Worm (Caenorhabditis elegans) whole organism, late embryonic: Measurements from ENCODE around the gene tag-89.

Experiments used
- ceh-34 ChIP-seq: sonication (generic microtip); optimal IDR thresholded peaks from 2 replicates; lab custom pipeline; 2016; ENCODE audit warnings: mild to moderate bottlenecking, missing genetic modification characterization, missing compliant biosample characterization
- hlh-15 ChIP-seq: sonication (generic microtip); optimal IDR thresholded peaks from 2 replicates; lab custom pipeline; 2016; ENCODE audit warnings: missing genetic modification characterization, missing compliant biosample characterization

DNA sequence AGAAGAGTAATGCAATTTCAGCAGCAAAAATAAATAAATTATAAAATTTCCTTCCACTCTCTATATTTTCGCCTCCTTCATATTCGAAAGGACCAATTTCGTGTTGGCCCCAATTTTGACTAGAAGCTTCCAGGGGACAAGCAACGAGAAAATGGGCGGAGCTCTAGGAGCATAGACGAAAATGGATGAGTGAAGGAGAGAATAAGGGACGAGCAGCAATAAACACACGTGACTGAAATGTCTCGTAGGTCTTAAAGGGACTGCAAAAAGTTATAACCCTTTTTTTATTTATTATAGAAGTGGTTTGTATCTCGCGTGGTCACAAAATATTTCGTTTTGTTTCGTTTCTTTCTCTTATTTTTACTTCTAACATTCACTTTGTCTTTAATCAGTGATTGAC lies 44.6 kb upstream of the tag-89 start:
- TF ChIP-seq ceh-34 (tag; lab: Kevin White, UChicago): no peak
- no peak for TF ChIP-seq hlh-15 (tag; lab: Kevin White, UChicago)
